Fruit fly (Drosophila melanogaster) whole organism, wandering third instar larva: ENCODE measurements around the gene CG34337.

Experiments
- Abd-B ChIP-seq: fragments of >200 bp; optimal IDR thresholded peaks from 2 replicates; lab custom pipeline; 2017; ENCODE audit warnings: missing biosample characterization, missing genetic modification characterization
- CG32264 ChIP-seq: fragments of 200-800 bp; sonication (Bioruptor generic); optimal IDR thresholded peaks from 2 replicates; lab custom pipeline; 2016; ENCODE audit warnings: missing biosample characterization, missing genetic modification characterization
- CG9705 ChIP-seq: fragments of 200-800 bp; sonication (Bioruptor generic); optimal IDR thresholded peaks from 2 replicates; lab custom pipeline; 2018; ENCODE audit warnings: missing biosample characterization, mild to moderate bottlenecking, missing genetic modification characterization
- Dif ChIP-seq: fragments of 200-275, 200-300 bp; sonication (Bioruptor generic); optimal IDR thresholded peaks from 2 replicates; lab custom pipeline; 2018; ENCODE audit warnings: missing biosample characterization, missing genetic modification characterization; ENCODE audit not compliant: partially characterized antibody
- GATAd ChIP-seq: sonication (Bioruptor generic); optimal IDR thresholded peaks from 2 replicates; lab custom pipeline; 2016; ENCODE audit warnings: missing biosample characterization, missing genetic modification characterization
- HLH106 ChIP-seq: fragments of 200-800 bp; optimal IDR thresholded peaks from 3 replicates; lab custom pipeline; 2019; ENCODE audit warnings: missing biosample characterization, mild to moderate bottlenecking, missing genetic modification characterization, moderate library complexity
- Hnf4 ChIP-seq: fragments of 200-800 bp; sonication (Bioruptor generic); optimal IDR thresholded peaks from 2 replicates; lab custom pipeline; 2016; ENCODE audit warnings: missing biosample characterization, mild to moderate bottlenecking, missing genetic modification characterization
- Hr78 ChIP-seq: fragments of >200 bp; optimal IDR thresholded peaks from 2 replicates; lab custom pipeline; 2017; ENCODE audit warnings: missing biosample characterization, missing genetic modification characterization
- Jra ChIP-seq: sonication (Bioruptor generic); optimal IDR thresholded peaks from 2 replicates; lab custom pipeline; 2016; ENCODE audit warnings: missing biosample characterization, missing genetic modification characterization
- Mio ChIP-seq: sonication (Bioruptor generic); optimal IDR thresholded peaks from 2 replicates; lab custom pipeline; 2016; ENCODE audit warnings: missing biosample characterization, missing genetic modification characterization
- Myc ChIP-seq: fragments of >200 bp; optimal IDR thresholded peaks from 2 replicates; lab custom pipeline; 2017
- N ChIP-seq: fragments of >200 bp; optimal IDR thresholded peaks from 2 replicates; lab custom pipeline; 2018; ENCODE audit warnings: missing biosample characterization, missing external identifiers, missing genetic modification characterization
- Rel ChIP-seq, 2 experiments: fragments of 200-800 bp; sonication (Bioruptor generic) in 1 of 2; optimal IDR thresholded peaks; 2 replicates in 1 of 2; 3 replicates in 1 of 2; lab custom pipeline; 2016 to 2019; ENCODE audit warnings: mild to moderate bottlenecking in 2 of 2, missing biosample characterization in 2 of 2, missing genetic modification characterization in 2 of 2, moderate library complexity in 1 of 2
- Vsx2 ChIP-seq: fragments of 200-300, 225-300 bp; sonication (Bioruptor generic); optimal IDR thresholded peaks from 2 replicates; lab custom pipeline; 2018; ENCODE audit warnings: missing biosample characterization, missing genetic modification characterization; ENCODE audit not compliant: partially characterized antibody
- br ChIP-seq: fragments of 200-800 bp; sonication (Bioruptor generic); optimal IDR thresholded peaks from 2 replicates; lab custom pipeline; 2016; ENCODE audit warnings: missing biosample characterization, missing genetic modification characterization
- dl ChIP-seq, 2 experiments: fragments of 175-275, 200-275 bp in 1 of 2; fragments of 200-275 bp in 1 of 2; sonication (Bioruptor generic); optimal IDR thresholded peaks; lab custom pipeline; 2018; ENCODE audit warnings: mild to moderate bottlenecking in 2 of 2, missing biosample characterization in 2 of 2, missing genetic modification characterization in 2 of 2, moderate library complexity in 2 of 2; ENCODE audit not compliant: partially characterized antibody in 2 of 2, insufficient read depth in 1 of 2
- dsf ChIP-seq: sonication (Bioruptor generic); optimal IDR thresholded peaks from 2 replicates; lab custom pipeline; 2016; ENCODE audit warnings: missing biosample characterization, missing genetic modification characterization, borderline replicate concordance
- ey ChIP-seq: fragments of 200-800 bp; sonication (Bioruptor generic); optimal IDR thresholded peaks from 2 replicates; lab custom pipeline; 2016; ENCODE audit warnings: missing biosample characterization, missing genetic modification characterization
- foxo ChIP-seq, 2 experiments: fragments of 200-800 bp; sonication (Bioruptor generic); optimal IDR thresholded peaks; 2 replicates in 1 of 2; 3 replicates in 1 of 2; lab custom pipeline; 2016 to 2017; ENCODE audit warnings: missing biosample characterization in 2 of 2, missing genetic modification characterization in 2 of 2
- h ChIP-seq: fragments of 200-800 bp; sonication (Bioruptor generic); optimal IDR thresholded peaks from 3 replicates; lab custom pipeline; 2016; ENCODE audit warnings: missing biosample characterization, mild to moderate bottlenecking, missing genetic modification characterization
- jim ChIP-seq: fragments of 175-275, 200-325 bp; sonication (Bioruptor generic); optimal IDR thresholded peaks from 2 replicates; lab custom pipeline; 2016; ENCODE audit warnings: missing biosample characterization, mild to moderate bottlenecking, missing genetic modification characterization
- pan ChIP-seq: fragments of >200 bp; optimal IDR thresholded peaks from 2 replicates; lab custom pipeline; 2017
- psq ChIP-seq: fragments of 200-800 bp; sonication (Bioruptor generic); optimal IDR thresholded peaks from 3 replicates; lab custom pipeline; 2017; ENCODE audit warnings: missing biosample characterization, mild to moderate bottlenecking, missing genetic modification characterization, moderate library complexity
- rgr ChIP-seq: fragments of 200-800 bp; sonication (Bioruptor generic); optimal IDR thresholded peaks from 3 replicates; lab custom pipeline; 2016; ENCODE audit warnings: missing biosample characterization, mild to moderate bottlenecking, missing genetic modification characterization
- sage ChIP-seq: fragments of 200-800 bp; sonication (Bioruptor generic); optimal IDR thresholded peaks from 2 replicates; lab custom pipeline; 2016; ENCODE audit warnings: missing biosample characterization, mild to moderate bottlenecking, missing genetic modification characterization
- sv ChIP-seq: fragments of 200-800 bp; sonication (Bioruptor generic); optimal IDR thresholded peaks from 3 replicates; lab custom pipeline; 2016; ENCODE audit warnings: missing biosample characterization, missing genetic modification characterization
- tai ChIP-seq: sonication (Bioruptor generic); optimal IDR thresholded peaks from 2 replicates; lab custom pipeline; 2016; ENCODE audit warnings: missing biosample characterization, missing genetic modification characterization
- usp ChIP-seq: fragments of >200 bp; optimal IDR thresholded peaks from 2 replicates; lab custom pipeline; 2017; ENCODE audit warnings: missing biosample characterization, missing genetic modification characterization
- woc ChIP-seq: sonication (Bioruptor generic); optimal IDR thresholded peaks from 2 replicates; lab custom pipeline; 2016; ENCODE audit warnings: missing biosample characterization, mild to moderate bottlenecking, missing genetic modification characterization

The CG34337 gene

dm6 chrX:7417875-7418274 lies 822 bp downstream of the CG34337 start:
- TF ChIP-seq foxo (GFP tag; optimal IDR thresholded peaks at IDR 0.05; lab: Kevin White, UChicago) (no peak), CG9705 (GFP tag; lab: Kevin White, UChicago) (no peak), ey (no peak)
- TF ChIP-seq, all 38 proteins: peak for 0

DNA sequence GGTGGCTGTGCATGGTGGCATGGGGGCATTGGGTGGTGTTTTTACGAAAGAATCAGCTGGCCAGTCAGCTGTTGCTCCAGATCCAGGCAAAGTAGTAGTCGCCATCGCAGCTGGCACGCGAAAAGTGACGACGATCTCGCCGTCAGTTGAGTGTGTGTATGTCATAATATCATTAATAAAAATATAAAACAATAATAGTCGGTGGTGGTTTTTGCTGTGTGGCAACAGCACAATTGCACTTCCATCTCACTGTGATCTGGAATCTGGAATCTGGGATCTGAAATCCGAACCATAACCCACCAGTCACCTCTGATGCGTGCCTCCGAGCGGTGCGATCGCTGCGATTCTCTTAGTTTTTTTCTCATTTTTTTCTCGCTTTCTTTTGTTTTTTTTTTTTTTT lies 1.2 kb downstream of the CG34337 start, which contains the start of gene rumpel:
TSS of gene rumpel (plus strand) at position 301 of the 400 bp plus-strand sequence.
- TF ChIP-seq psq (GFP tag; lab: Kevin White, UChicago) (no peak), GATAd (no peak), tai (no peak), Hr78 (no peak), Hnf4 (no peak), usp (no peak), HLH106 (tag; lab: Kevin White, UChicago) (no peak), rgr (GFP tag; lab: Kevin White, UChicago) (no peak), h (GFP tag; lab: Kevin White, UChicago) (no peak), sv (GFP tag; lab: Kevin White, UChicago) (no peak), CG9705 (GFP tag; lab: Kevin White, UChicago) (no peak), N (no peak), pan (lab: Kevin White, UChicago) (no peak), Vsx2 (GFP tag; lab: Kevin White, UChicago) (no peak), Mio (no peak), br (GFP tag; lab: Kevin White, UChicago) (no peak), Abd-B (GFP tag; lab: Kevin White, UChicago) (no peak)

DNA sequence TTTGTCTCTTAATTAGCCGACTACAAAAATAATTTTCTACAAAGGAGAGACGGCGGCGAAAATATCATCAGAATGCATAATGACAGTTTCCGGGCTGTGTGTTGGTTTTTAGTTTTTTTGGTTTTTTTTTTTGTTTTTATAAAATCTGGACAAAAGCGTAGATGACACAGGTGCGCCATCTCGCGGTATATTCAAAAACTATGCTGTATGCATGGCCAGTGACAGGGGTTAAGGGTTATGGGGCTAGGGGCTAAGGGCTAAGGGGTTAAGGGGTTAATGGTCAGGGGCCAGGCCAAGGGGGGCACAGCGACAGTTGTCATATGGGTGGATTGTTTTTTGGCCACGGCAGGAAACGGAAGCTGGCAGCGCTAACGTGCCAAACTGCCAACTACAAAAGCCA lies 5.5 kb downstream of the CG34337 start:
- TF ChIP-seq foxo (GFP tag; optimal IDR thresholded peaks at IDR 0.05; lab: Kevin White, UChicago): no peak
- TF ChIP-seq, all 38 proteins: peak for 0

DNA sequence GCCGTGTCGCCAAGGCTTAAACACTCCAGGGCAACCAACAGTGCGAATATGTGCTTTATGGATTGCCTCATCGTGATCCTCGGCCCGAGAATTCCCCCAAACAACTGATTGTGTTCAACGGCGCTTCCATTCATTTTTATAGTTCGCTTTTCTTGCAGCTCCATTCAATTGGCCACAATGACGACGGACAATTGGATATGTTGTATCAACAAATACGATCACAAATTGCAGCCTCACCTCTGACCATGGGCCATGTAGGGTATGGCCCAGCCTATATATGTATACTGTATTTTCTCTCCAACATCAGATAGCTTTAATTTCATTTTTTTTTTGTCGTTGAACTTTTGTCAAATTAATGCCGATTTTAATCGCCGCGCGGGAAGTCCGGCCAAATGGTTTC lies 7.7 kb downstream of the CG34337 start, which contains the start of gene CG15036:
TSS of gene CG15036 (minus strand) at position 101 of the 400 bp plus-strand sequence.
- TF ChIP-seq Myc (lab: Kevin White, UChicago): no peak
- TF ChIP-seq pan (lab: Kevin White, UChicago): no peak
- no peak for TF ChIP-seq sv (GFP tag; lab: Kevin White, UChicago)
- no peak for TF ChIP-seq CG9705 (GFP tag; lab: Kevin White, UChicago)
- TF ChIP-seq br (GFP tag; lab: Kevin White, UChicago): no peak
- TF ChIP-seq jim (GFP tag; lab: Kevin White, UChicago): no peak
- no peak for TF ChIP-seq Hr78
- no peak for TF ChIP-seq sage (GFP tag; lab: Kevin White, UChicago)
- TF ChIP-seq Rel (GFP tag; optimal IDR thresholded peaks at IDR 0.05; lab: Kevin White, UChicago): no peak
- TF ChIP-seq Rel (tag; optimal IDR thresholded peaks at IDR 0.05; lab: Kevin White, UChicago): no peak
- no peak for TF ChIP-seq Dif (GFP tag; lab: Kevin White, UChicago)
- TF ChIP-seq, all 38 proteins: peak for 0

dm6 chrX:7425643-7426042 lies 8.6 kb downstream of the CG34337 start, which contains the start of gene CG32726:
TSS of gene CG32726 (minus strand) at chrX:7425743.
- no peak for TF ChIP-seq Vsx2 (GFP tag; lab: Kevin White, UChicago)
- no peak for TF ChIP-seq rgr (GFP tag; lab: Kevin White, UChicago)
- TF ChIP-seq, all 38 proteins: peak for 0

DNA sequence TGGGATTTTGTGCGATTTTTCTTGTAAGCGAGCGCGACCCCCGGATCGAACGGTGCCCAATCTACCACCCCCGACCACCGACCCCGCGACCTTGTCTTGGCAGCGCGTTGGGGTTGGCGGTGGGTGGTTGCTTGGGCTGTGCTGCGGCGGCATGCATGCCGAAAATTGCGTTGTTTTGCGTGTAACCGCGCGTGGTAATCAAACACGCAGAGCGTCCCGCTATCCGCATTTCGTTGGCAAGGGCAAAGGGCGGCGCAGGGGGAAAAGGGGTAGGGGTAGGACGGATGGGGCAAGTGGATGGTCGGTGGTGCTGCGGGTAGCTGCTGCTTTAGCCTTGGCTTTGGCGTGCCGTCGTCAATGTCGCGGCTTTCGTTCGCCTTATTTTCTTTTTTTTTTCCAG lies 15.3 kb downstream of the CG34337 start:
- no peak for TF ChIP-seq dl (GFP tag; optimal IDR thresholded peaks at IDR 0.05; lab: Kevin White, UChicago; ENCODE audit: insufficient read depth in 1 of 2, partially characterized antibody in 2 of 2)
- no peak for TF ChIP-seq Vsx2 (GFP tag; lab: Kevin White, UChicago)
- TF ChIP-seq psq (GFP tag; lab: Kevin White, UChicago): no peak
- no peak for TF ChIP-seq woc
- no peak for TF ChIP-seq dsf

dm6 chrX:7445023-7445422 lies 28.0 kb downstream of the CG34337 start:
- TF ChIP-seq N (no peak), jim (GFP tag; lab: Kevin White, UChicago) (no peak), CG32264 (GFP tag; lab: Kevin White, UChicago) (no peak), Hr78 (no peak), dsf (no peak), Mio (no peak), Abd-B (GFP tag; lab: Kevin White, UChicago) (no peak), Jra (no peak), woc (no peak)
